Worm (Caenorhabditis elegans) whole organism, midembryonic: ENCODE results near the gene W07A12.8.

Experiments
- cog-1 ChIP-seq: sonication (generic microtip); optimal IDR thresholded peaks from 2 replicates; lab custom pipeline; 2016; ENCODE audit warnings: missing genetic modification characterization, missing compliant biosample characterization
- flt-1 ChIP-seq: fragments of 200-800 bp; sonication (Bioruptor generic); IDR thresholded peaks from 2 replicates; pipeline ENCODE4 v1.3.6; 2022; ENCODE audit warnings: missing genetic modification characterization, missing compliant biosample characterization
- klf-2 ChIP-seq: fragments of 200-800 bp; sonication (Bioruptor generic); conservative IDR thresholded peaks from 2 replicates; pipeline ENCODE4 v1.3.6; 2022; ENCODE audit warnings: missing genetic modification reagents, missing genetic modification characterization, missing compliant biosample characterization
- ztf-23 ChIP-seq: fragments of 200-800 bp; sonication (Bioruptor generic); IDR thresholded peaks from 2 replicates; pipeline ENCODE4 v1.3.6; 2022; ENCODE audit warnings: missing genetic modification reagents, missing genetic modification characterization, missing compliant biosample characterization
- ztf-29 ChIP-seq: fragments of 200-800 bp; sonication (Bioruptor generic); IDR thresholded peaks from 2 replicates; pipeline ENCODE4 v1.3.6; 2022; ENCODE audit warnings: missing genetic modification reagents, missing genetic modification characterization, missing compliant biosample characterization

DNA sequence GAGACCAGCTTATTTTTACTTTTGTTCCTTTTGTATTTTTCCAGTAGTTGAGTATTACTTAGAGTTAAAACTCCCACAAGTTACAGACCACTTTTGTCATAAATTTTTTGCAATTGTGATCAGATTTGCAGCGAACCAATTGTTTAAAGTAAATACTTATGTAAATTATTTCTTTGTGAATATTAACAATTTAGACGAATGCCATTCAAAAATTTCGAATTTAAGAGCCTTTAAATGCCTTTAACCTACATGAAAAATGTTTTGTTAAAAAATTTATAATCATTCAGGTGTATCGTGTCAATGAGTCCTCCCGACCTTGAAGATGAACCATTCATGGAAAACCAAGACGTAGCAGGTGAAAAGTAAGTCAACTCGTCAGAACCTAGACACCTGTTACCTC lies 19.7 kb downstream of the W07A12.8 start, which contains the start of gene W07A12.4:
- TF ChIP-seq cog-1 (no peak), klf-2 (GFP tag; lab: Robert Waterston, UW) (no peak), ztf-23 (GFP tag; lab: Robert Waterston, UW) (no peak), flt-1 (GFP tag; lab: Robert Waterston, UW) (no peak), ztf-29 (GFP tag; lab: Robert Waterston, UW) (no peak)
